Worm (Caenorhabditis elegans) whole organism, dauer: ENCODE results near the gene T21E8.6.

Source experiments
- unc-62 ChIP-seq: sonication (generic microtip); optimal IDR thresholded peaks from 2 replicates; lab custom pipeline; 2017; ENCODE audit warnings: missing biosample characterization, missing genetic modification reagents, missing genetic modification characterization

T21E8.6 gene

ce11 chrX:10913981-10914380 is 31.9 kb downstream of the T21E8.6 start, which contains the start of gene F47B10.9:
F47B10.9 (minus strand) TSS chrX:10914081.
- TF ChIP-seq unc-62 (GFP tag; lab: Kevin White, UChicago) = no peak

ce11 chrX:10914421-10915277 is 32.6 kb downstream of the T21E8.6 start:
- no peak for TF ChIP-seq unc-62 (GFP tag; lab: Kevin White, UChicago)

- TF ChIP-seq unc-62 (GFP tag; lab: Kevin White, UChicago) = no peak
These were observed 34.1 kb downstream of the T21E8.6 start for ce11 chrX:10916194-10916593.

- no peak for TF ChIP-seq unc-62 (GFP tag; lab: Kevin White, UChicago)
These were observed 37.5 kb downstream of the T21E8.6 start, which contains the start of gene nstp-9 for ce11 chrX:10919613-10920012. nstp-9 (minus strand) TSS chrX:10919713.

ce11 chrX:10924031-10924430 is 41.9 kb downstream of the T21E8.6 start:
- TF ChIP-seq unc-62 (GFP tag; lab: Kevin White, UChicago) = no peak

ce11 chrX:10927136-10927535 is 45.1 kb downstream of the T21E8.6 start:
- no peak for TF ChIP-seq unc-62 (GFP tag; lab: Kevin White, UChicago)

- TF ChIP-seq unc-62 (GFP tag; lab: Kevin White, UChicago) = no peak
These were observed 47.0 kb downstream of the T21E8.6 start, which contains the start of gene dgn-1 for ce11 chrX:10928948-10929563. dgn-1 (minus strand) TSS chrX:10928998.

ce11 chrX:10932087-10932486 is 50.0 kb downstream of the T21E8.6 start:
- no peak for TF ChIP-seq unc-62 (GFP tag; lab: Kevin White, UChicago)
